Fruit fly (Drosophila melanogaster) whole organism, embryonic: ENCODE measurements around the gene mus101.
A peak's percentile ranks its signal among the peaks of the same experiment; 100 is the strongest.

Experiments
- Atf6 ChIP-seq: fragments of 200-800 bp; sonication (Bioruptor generic); IDR thresholded peaks from 2 replicates; pipeline ENCODE4 v1.3.6; 2022; ENCODE audit warnings: missing biosample characterization, missing genetic modification characterization
- CG10147 ChIP-seq: fragments of 200-800 bp; sonication (Bioruptor generic); optimal IDR thresholded peaks from 2 replicates; lab custom pipeline; 2019; ENCODE audit warnings: missing biosample characterization, mild to moderate bottlenecking, missing genetic modification characterization, moderate library complexity
- CG10543 ChIP-seq: fragments of 200-800 bp; sonication (Bioruptor generic); optimal IDR thresholded peaks from 3 replicates; lab custom pipeline; 2017; ENCODE audit warnings: missing biosample characterization, mild to moderate bottlenecking, missing genetic modification characterization, moderate library complexity
- CG10654 ChIP-seq: fragments of 200-800 bp; sonication (Bioruptor generic); optimal IDR thresholded peaks from 2 replicates; lab custom pipeline; 2016; ENCODE audit warnings: missing biosample characterization, missing genetic modification characterization
- CG11247 ChIP-seq: fragments of 200-800 bp; sonication (Bioruptor generic); IDR thresholded peaks from 2 replicates; pipeline ENCODE4 v1.3.6; 2022; ENCODE audit warnings: missing biosample characterization, missing genetic modification characterization
- CG11695 ChIP-seq: fragments of 200-800 bp; sonication (Bioruptor generic); IDR thresholded peaks from 3 replicates; pipeline ENCODE4 v1.3.6; 2022; ENCODE audit warnings: missing biosample characterization, missing genetic modification characterization
- CG12744 ChIP-seq: fragments of 200-800 bp; sonication (Bioruptor generic); optimal IDR thresholded peaks from 2 replicates; lab custom pipeline; 2016; ENCODE audit warnings: missing biosample characterization, missing genetic modification characterization
- CG13894 ChIP-seq: fragments of 200-800 bp; sonication (Bioruptor generic); optimal IDR thresholded peaks from 3 replicates; lab custom pipeline; 2018; ENCODE audit warnings: missing biosample characterization, mild to moderate bottlenecking, missing genetic modification characterization, moderate library complexity
- CG14860 ChIP-seq: fragments of 200-800 bp; sonication (Bioruptor generic); IDR thresholded peaks from 3 replicates; pipeline ENCODE4 v1.3.6; 2022; ENCODE audit warnings: missing biosample characterization, missing genetic modification characterization; ENCODE audit not compliant: partially characterized antibody
- CG15073 ChIP-seq: fragments of 200-800 bp; sonication (Bioruptor generic); optimal IDR thresholded peaks from 2 replicates; lab custom pipeline; 2016; ENCODE audit warnings: missing biosample characterization, missing genetic modification characterization
- CG17612 ChIP-seq: fragments of 200-800 bp; sonication (Bioruptor generic); IDR thresholded peaks from 2 replicates; pipeline ENCODE4 v1.3.6; 2022; ENCODE audit warnings: missing biosample characterization, missing genetic modification characterization
- CG2199 ChIP-seq: fragments of 200-800 bp; sonication (Bioruptor generic); IDR thresholded peaks from 3 replicates; pipeline ENCODE4 v1.3.6; 2022; ENCODE audit warnings: missing biosample characterization, missing genetic modification characterization
- CG31365 ChIP-seq: fragments of 200-800 bp; sonication (Bioruptor generic); optimal IDR thresholded peaks from 2 replicates; lab custom pipeline; 2018; ENCODE audit warnings: missing biosample characterization, mild to moderate bottlenecking, missing genetic modification characterization
- CG32767 ChIP-seq: fragments of 200-800 bp; sonication (Bioruptor generic); IDR thresholded peaks from 2 replicates; pipeline ENCODE4 v1.3.6; 2022; ENCODE audit warnings: missing biosample characterization, missing genetic modification characterization
- CG3838 ChIP-seq: fragments of 200-800 bp; sonication (Bioruptor generic); optimal IDR thresholded peaks from 3 replicates; lab custom pipeline; 2016; ENCODE audit warnings: missing biosample characterization, missing genetic modification characterization
- CG6683 ChIP-seq: fragments of 200-800 bp; sonication (Bioruptor generic); optimal IDR thresholded peaks from 2 replicates; lab custom pipeline; 2017; ENCODE audit warnings: missing biosample characterization, mild to moderate bottlenecking, missing genetic modification characterization, missing genetic modification reagents
- CG8388 ChIP-seq: fragments of 200-800 bp; sonication (Bioruptor generic); optimal IDR thresholded peaks from 2 replicates; lab custom pipeline; 2019; ENCODE audit warnings: missing biosample characterization, mild to moderate bottlenecking, missing genetic modification characterization, moderate library complexity
- CG9609 ChIP-seq: fragments of 200-800 bp; sonication (Bioruptor generic); optimal IDR thresholded peaks from 3 replicates; lab custom pipeline; 2016; ENCODE audit warnings: missing biosample characterization, missing genetic modification characterization
- Deaf1 ChIP-seq: fragments of 200-800 bp; optimal IDR thresholded peaks from 3 replicates; lab custom pipeline; 2019; ENCODE audit warnings: missing biosample characterization, mild to moderate bottlenecking, missing genetic modification characterization, moderate library complexity
- E2f2 ChIP-seq: fragments of 200-800 bp; sonication (Bioruptor generic); IDR thresholded peaks from 2 replicates; pipeline ENCODE4 v1.3.6; 2022; ENCODE audit warnings: missing biosample characterization, missing genetic modification characterization
- Ets65A ChIP-seq: fragments of 200-800 bp; sonication (Bioruptor generic); peaks from one replicate; lab custom pipeline; 2016; ENCODE audit warnings: missing biosample characterization, missing genetic modification characterization
- Fer1 ChIP-seq: fragments of 200-800 bp; sonication (Bioruptor generic); optimal IDR thresholded peaks from 2 replicates; lab custom pipeline; 2017; ENCODE audit warnings: missing biosample characterization, mild to moderate bottlenecking, missing genetic modification characterization
- GATAe ChIP-seq: fragments of 200-800 bp; sonication (Bioruptor generic); conservative IDR thresholded peaks from 2 replicates; pipeline ENCODE4 v1.3.6; 2022; ENCODE audit warnings: missing biosample characterization, missing genetic modification characterization
- Hr39 ChIP-seq: fragments of >200 bp; optimal IDR thresholded peaks from 2 replicates; lab custom pipeline; 2017
- Kr ChIP-seq: fragments of 200-800 bp; sonication (Bioruptor generic); optimal IDR thresholded peaks from 2 replicates; lab custom pipeline; 2017; ENCODE audit warnings: missing biosample characterization, mild to moderate bottlenecking, missing genetic modification characterization
- Med ChIP-seq: fragments of 200-800 bp; sonication (Bioruptor generic); peaks from one replicate; lab custom pipeline; 2016; ENCODE audit warnings: missing biosample characterization, missing genetic modification characterization, mild to moderate bottlenecking, inconsistent platforms, moderate library complexity
- Mes4 ChIP-seq: fragments of 200-800 bp; sonication (Bioruptor generic); optimal IDR thresholded peaks from 2 replicates; lab custom pipeline; 2016; ENCODE audit warnings: missing biosample characterization, missing genetic modification characterization
- Neu2 ChIP-seq: fragments of 200-800 bp; sonication (Bioruptor generic); optimal IDR thresholded peaks from 3 replicates; lab custom pipeline; 2016; ENCODE audit warnings: missing biosample characterization, missing genetic modification characterization, borderline replicate concordance
- Ptx1 ChIP-seq: fragments of 200-800 bp; sonication (Bioruptor generic); IDR thresholded peaks from 2 replicates; pipeline ENCODE4 v1.3.6; 2022; ENCODE audit warnings: missing biosample characterization, missing genetic modification characterization
- Rx ChIP-seq: fragments of 200-800 bp; sonication (Bioruptor generic); IDR thresholded peaks from 2 replicates; pipeline ENCODE4 v1.3.6; 2022; ENCODE audit warnings: missing biosample characterization, missing genetic modification characterization
- Six4 ChIP-seq: fragments of 200-800 bp; sonication (Bioruptor generic); optimal IDR thresholded peaks from 2 replicates; lab custom pipeline; 2016; ENCODE audit warnings: missing biosample characterization, missing genetic modification characterization
- Sry-δ ChIP-seq: fragments of 200-800 bp; sonication (Bioruptor generic); optimal IDR thresholded peaks from 2 replicates; lab custom pipeline; 2016; ENCODE audit warnings: missing biosample characterization, missing genetic modification characterization
- aop ChIP-seq: fragments of 200-800 bp; sonication (Bioruptor generic); IDR thresholded peaks from 2 replicates; pipeline ENCODE4 v1.3.6; 2022; ENCODE audit warnings: missing biosample characterization, missing genetic modification characterization
- bowl ChIP-seq: fragments of 200-800 bp; sonication (Bioruptor generic); IDR thresholded peaks from 2 replicates; pipeline ENCODE4 v1.3.6; 2022; ENCODE audit warnings: missing biosample characterization, missing genetic modification characterization
- btn ChIP-seq: fragments of 200-800 bp; sonication (Bioruptor generic); optimal IDR thresholded peaks from 2 replicates; lab custom pipeline; 2016; ENCODE audit warnings: missing biosample characterization, missing genetic modification characterization
- cg ChIP-seq: fragments of 200-800 bp; sonication (Bioruptor generic); optimal IDR thresholded peaks from 3 replicates; lab custom pipeline; 2019; ENCODE audit warnings: missing biosample characterization, mild to moderate bottlenecking, missing genetic modification characterization, moderate library complexity
- ems ChIP-seq: fragments of 200-800 bp; sonication (Bioruptor generic); optimal IDR thresholded peaks from 3 replicates; lab custom pipeline; 2016; ENCODE audit warnings: missing biosample characterization, missing genetic modification characterization
- fru ChIP-seq: fragments of >200 bp; optimal IDR thresholded peaks from 2 replicates; lab custom pipeline; 2017
- gsb-n ChIP-seq: fragments of 200-800 bp; sonication (Bioruptor generic); optimal IDR thresholded peaks from 3 replicates; lab custom pipeline; 2018; ENCODE audit warnings: missing biosample characterization, mild to moderate bottlenecking, missing genetic modification characterization
- pb ChIP-seq: fragments of 200-800 bp; sonication (Bioruptor generic); optimal IDR thresholded peaks from 3 replicates; lab custom pipeline; 2016; ENCODE audit warnings: missing biosample characterization, missing genetic modification characterization
- peb ChIP-seq: fragments of 200-800 bp; sonication (Bioruptor generic); IDR thresholded peaks from 2 replicates; pipeline ENCODE4 v1.3.6; 2022; ENCODE audit warnings: missing biosample characterization, missing genetic modification characterization
- row ChIP-seq: fragments of 200-800 bp; sonication (Bioruptor generic); IDR thresholded peaks from 3 replicates; pipeline ENCODE4 v1.3.6; 2022; ENCODE audit warnings: missing biosample characterization, missing genetic modification characterization
- run ChIP-seq: fragments of 200-800 bp; sonication (Bioruptor generic); optimal IDR thresholded peaks from 3 replicates; lab custom pipeline; 2018; ENCODE audit warnings: missing biosample characterization, mild to moderate bottlenecking, missing genetic modification characterization
- schlank ChIP-seq: fragments of 200-800 bp; sonication (Bioruptor generic); optimal IDR thresholded peaks from 2 replicates; lab custom pipeline; 2018; ENCODE audit warnings: missing biosample characterization, mild to moderate bottlenecking, missing genetic modification characterization
- shn ChIP-seq: fragments of 200-800 bp; sonication (Bioruptor generic); optimal IDR thresholded peaks from 3 replicates; lab custom pipeline; 2016; ENCODE audit warnings: missing biosample characterization, missing genetic modification characterization
- sima ChIP-seq: fragments of 200-800 bp; sonication (Bioruptor generic); optimal IDR thresholded peaks from 2 replicates; lab custom pipeline; 2016; ENCODE audit warnings: missing biosample characterization, missing genetic modification characterization
- sna ChIP-seq: fragments of 200-800 bp; sonication (Bioruptor generic); IDR thresholded peaks from 2 replicates; pipeline ENCODE4 v1.3.6; 2022; ENCODE audit warnings: missing biosample characterization, missing genetic modification characterization; ENCODE audit not compliant: partially characterized antibody
- so ChIP-seq: fragments of 200-800 bp; sonication (Bioruptor generic); IDR thresholded peaks from 3 replicates; pipeline ENCODE4 v1.3.6; 2022; ENCODE audit warnings: missing biosample characterization, missing genetic modification characterization
- tna ChIP-seq: fragments of 200-800 bp; sonication (Bioruptor generic); IDR thresholded peaks from 2 replicates; pipeline ENCODE4 v1.3.6; 2022; ENCODE audit warnings: missing biosample characterization, missing genetic modification characterization; ENCODE audit not compliant: partially characterized antibody
- ttk ChIP-seq: fragments of 200-800 bp; sonication (Bioruptor generic); IDR thresholded peaks from 2 replicates; pipeline ENCODE4 v2.1.2; 2022; ENCODE audit warnings: missing biosample characterization, missing genetic modification characterization
- usp ChIP-seq: fragments of >200 bp; optimal IDR thresholded peaks from 2 replicates; lab custom pipeline; 2017; ENCODE audit warnings: missing biosample characterization, missing genetic modification characterization
- vfl ChIP-seq: fragments of 200-800 bp; sonication (Bioruptor generic); optimal IDR thresholded peaks from 2 replicates; lab custom pipeline; 2016; ENCODE audit warnings: missing biosample characterization, missing genetic modification characterization
- zf30C ChIP-seq: fragments of 200-800 bp; sonication (Bioruptor generic); optimal IDR thresholded peaks from 3 replicates; lab custom pipeline; 2018; ENCODE audit warnings: missing biosample characterization, mild to moderate bottlenecking, missing genetic modification characterization

Gene mus101

dm6 chrX:13740062-13740461 lies 18.0 kb downstream of the mus101 start (continued):
- no peak for TF ChIP-seq Deaf1 (tag; lab: Kevin White, UChicago)
- peak; percentile 62; the same call in 1 of the 3 replicates for TF ChIP-seq so
- TF ChIP-seq CG10543 = peak; percentile 83
- TF ChIP-seq CG14860 = no peak
- peak; percentile 9 for TF ChIP-seq E2f2 (GFP tag; lab: Robert Waterston, UW)
- TF ChIP-seq CG10654 (GFP tag; lab: Kevin White, UChicago) = peak; percentile 71
- TF ChIP-seq shn = peak; percentile 70
- peak; percentile 67 for TF ChIP-seq ttk
- TF ChIP-seq usp = no peak
- TF ChIP-seq CG13894 = peak; percentile 74
- peak; percentile 66; the same call in 1 of the 2 replicates for TF ChIP-seq peb (GFP tag; lab: Robert Waterston, UW)
- peak; percentile 83 for TF ChIP-seq Rx (GFP tag; lab: Robert Waterston, UW)
- peak; percentile 37 for TF ChIP-seq vfl (GFP tag; lab: Kevin White, UChicago)
- TF ChIP-seq Mes4 (GFP tag; lab: Kevin White, UChicago) = peak; percentile 58
- TF ChIP-seq Fer1 (GFP tag; lab: Kevin White, UChicago) = peak; percentile 80
- TF ChIP-seq CG31365 (tag; lab: Kevin White, UChicago) = peak; percentile 4
- peak; percentile 1 for TF ChIP-seq gsb-n
- peak; percentile 86 for TF ChIP-seq Ptx1 (GFP tag; lab: Robert Waterston, UW)
- TF ChIP-seq bowl (GFP tag; lab: Robert Waterston, UW) = peak; percentile 74
- peak; percentile 47; the same call in 1 of the 2 replicates for TF ChIP-seq aop (GFP tag; lab: Robert Waterston, UW)
- no peak for TF ChIP-seq fru
- TF ChIP-seq CG12744 (GFP tag; lab: Kevin White, UChicago) = peak; percentile 78
- peak; percentile 91 for TF ChIP-seq row
- TF ChIP-seq CG10147 (GFP tag; lab: Kevin White, UChicago) = peak; percentile 12
- TF ChIP-seq cg (GFP tag; lab: Kevin White, UChicago) = peak; percentile 79
- TF ChIP-seq sima (GFP tag; lab: Kevin White, UChicago) = no peak
- peak; percentile 14 for TF ChIP-seq CG3838
- TF ChIP-seq CG8388 (GFP tag; lab: Kevin White, UChicago) = peak; percentile 19
- TF ChIP-seq CG2199 (GFP tag; lab: Robert Waterston, UW) = 0 out of 3 replicates have a peak, but pooled peaks have one; percentile 39
- peak; percentile 55 for TF ChIP-seq CG6683 (GFP tag; lab: Kevin White, UChicago)
- TF ChIP-seq CG11247 = peak; percentile 84
- TF ChIP-seq btn (GFP tag; lab: Kevin White, UChicago) = no peak
- TF ChIP-seq Hr39 (lab: Kevin White, UChicago) = no peak
- peak; percentile 41; the same call in 1 of the 2 replicates for TF ChIP-seq CG32767 (GFP tag; lab: Robert Waterston, UW)
- no peak for TF ChIP-seq tna (GFP tag; lab: Robert Waterston, UW)
- TF ChIP-seq Kr = no peak
- TF ChIP-seq pb (GFP tag; lab: Kevin White, UChicago) = no peak
- TF ChIP-seq Six4 (GFP tag; lab: Kevin White, UChicago) = peak; percentile 63
- TF ChIP-seq CG9609 (GFP tag; lab: Kevin White, UChicago) = peak; percentile 76
- peak; percentile 58; the same call in 1 of the 2 replicates for TF ChIP-seq CG17612 (GFP tag; lab: Robert Waterston, UW)
- no peak for TF ChIP-seq CG15073
- TF ChIP-seq Sry-δ (GFP tag; lab: Kevin White, UChicago) = no peak
- peak; percentile 42 for TF ChIP-seq ems (GFP tag; lab: Kevin White, UChicago)
- TF ChIP-seq Ets65A (GFP tag; lab: Kevin White, UChicago) = peak; percentile 97
- TF ChIP-seq run (tag; lab: Kevin White, UChicago) = no peak
- TF ChIP-seq schlank (tag; lab: Kevin White, UChicago) = peak; percentile 62
- TF ChIP-seq Atf6 (GFP tag; lab: Robert Waterston, UW) = peak; percentile 63
- TF ChIP-seq sna = no peak
- TF ChIP-seq GATAe (GFP tag; lab: Robert Waterston, UW) = no peak
- peak; percentile 72; the same call in 1 of the 3 replicates for TF ChIP-seq CG11695 (GFP tag; lab: Robert Waterston, UW)
- peak; percentile 97 for TF ChIP-seq Med (GFP tag; lab: Kevin White, UChicago)
- TF ChIP-seq Neu2 (GFP tag; lab: Kevin White, UChicago) = no peak
- no peak for TF ChIP-seq zf30C
